Worm (Caenorhabditis elegans) whole organism, L2 larva: ENCODE data around the gene dohh-1.

Source experiments
- ama-1 ChIP-seq: fragments of 150-350 bp; optimal IDR thresholded peaks from 2 replicates; lab custom pipeline; 2018; ENCODE audit warnings: inconsistent platforms
- ceh-82 ChIP-seq: fragments of 150-350 bp; optimal IDR thresholded peaks from 2 replicates; lab custom pipeline; 2014; ENCODE audit warnings: missing biosample characterization, missing genetic modification characterization
- nhr-12 ChIP-seq: fragments of 150-350 bp; optimal IDR thresholded peaks from 2 replicates; lab custom pipeline; 2014; ENCODE audit warnings: missing biosample characterization, missing genetic modification characterization
- snpc-4 ChIP-seq: fragments of 150-350 bp; optimal IDR thresholded peaks from 2 replicates; lab custom pipeline; 2014; ENCODE audit warnings: missing biosample characterization, missing genetic modification characterization
- unc-39 ChIP-seq: fragments of 150-350 bp; optimal IDR thresholded peaks from 2 replicates; lab custom pipeline; 2014; ENCODE audit warnings: missing biosample characterization, missing genetic modification characterization
- unc-62 ChIP-seq: fragments of 150-350 bp; optimal IDR thresholded peaks from 2 replicates; lab custom pipeline; 2014; ENCODE audit warnings: missing biosample characterization, missing genetic modification reagents, missing genetic modification characterization

DNA sequence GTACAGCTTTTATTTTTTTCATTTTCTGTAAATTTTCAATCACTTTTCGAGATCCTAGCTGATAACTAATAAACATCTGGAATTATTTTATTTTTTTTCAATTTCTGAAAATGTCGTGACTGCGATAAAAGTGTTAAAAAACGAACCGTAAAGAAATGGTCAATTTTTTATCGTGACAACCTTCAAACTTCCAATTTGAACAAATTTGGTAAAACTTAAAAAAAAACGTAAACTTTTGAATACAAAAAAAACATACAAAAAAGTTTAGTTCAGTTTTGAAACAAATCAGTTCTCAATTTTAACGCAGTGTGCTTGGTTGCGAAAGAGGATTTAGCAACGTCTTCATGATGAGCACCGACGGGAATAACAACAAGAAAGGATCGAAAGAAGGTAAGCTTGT lies 7.8 kb upstream of the dohh-1 start, which contains the start of gene C06A1.3:
- TF ChIP-seq ama-1 (no peak), snpc-4 (tag; lab: Kevin White, UChicago) (no peak), unc-62 (GFP tag; lab: Kevin White, UChicago) (no peak), unc-39 (tag; lab: Kevin White, UChicago) (no peak), nhr-12 (tag; lab: Kevin White, UChicago) (no peak), ceh-82 (tag; lab: Kevin White, UChicago) (no peak)
